Fruit fly (Drosophila melanogaster) whole organism, embryonic: Measurements from ENCODE around the gene Rad60.
A peak's percentile ranks its signal among the peaks of the same experiment; 100 is the strongest.

ENCODE experiments used
- BtbVII ChIP-seq: fragments of 200-800 bp; sonication (Bioruptor generic); optimal IDR thresholded peaks from 3 replicates; lab custom pipeline; 2017; ENCODE audit warnings: missing biosample characterization, mild to moderate bottlenecking, missing genetic modification characterization
- CG10654 ChIP-seq: fragments of 200-800 bp; sonication (Bioruptor generic); optimal IDR thresholded peaks from 2 replicates; lab custom pipeline; 2016; ENCODE audit warnings: missing biosample characterization, missing genetic modification characterization
- CG10959 ChIP-seq: fragments of 200-800 bp; sonication (Bioruptor generic); IDR thresholded peaks from 2 replicates; pipeline ENCODE4 v1.3.6; 2022; ENCODE audit warnings: missing biosample characterization, missing genetic modification characterization
- CG12236 ChIP-seq: fragments of 200-800 bp; sonication (Bioruptor generic); optimal IDR thresholded peaks from 2 replicates; lab custom pipeline; 2016; ENCODE audit warnings: missing biosample characterization, missing genetic modification characterization
- CG13775 ChIP-seq: fragments of 200-800 bp; sonication (Bioruptor generic); optimal IDR thresholded peaks from 3 replicates; lab custom pipeline; 2017; ENCODE audit warnings: missing biosample characterization, mild to moderate bottlenecking, missing genetic modification characterization
- CG1603 ChIP-seq: fragments of 200-800 bp; sonication (Bioruptor generic); optimal IDR thresholded peaks from 2 replicates; lab custom pipeline; 2019; ENCODE audit warnings: missing biosample characterization, mild to moderate bottlenecking, missing genetic modification characterization, moderate library complexity
- CG1647 ChIP-seq: fragments of 200-800 bp; sonication (Bioruptor generic); optimal IDR thresholded peaks from 3 replicates; lab custom pipeline; 2016; ENCODE audit warnings: missing biosample characterization, missing genetic modification characterization
- CG17829 ChIP-seq: fragments of 200-800 bp; optimal IDR thresholded peaks from 2 replicates; lab custom pipeline; 2019; ENCODE audit warnings: missing biosample characterization, mild to moderate bottlenecking, missing genetic modification characterization, moderate library complexity
- CG18764 ChIP-seq: fragments of 200-800 bp; sonication (Bioruptor generic); optimal IDR thresholded peaks from 3 replicates; lab custom pipeline; 2016; ENCODE audit warnings: missing biosample characterization, missing genetic modification characterization
- CG30403 ChIP-seq: fragments of 200-800 bp; sonication (Bioruptor generic); optimal IDR thresholded peaks from 3 replicates; lab custom pipeline; 2016; ENCODE audit warnings: missing biosample characterization, missing genetic modification characterization
- CG31388 ChIP-seq: fragments of 200-800 bp; sonication (Bioruptor generic); optimal IDR thresholded peaks from 2 replicates; lab custom pipeline; 2016; ENCODE audit warnings: missing biosample characterization, missing genetic modification characterization
- CG32532 ChIP-seq: fragments of 200-800 bp; sonication (Bioruptor generic); IDR thresholded peaks from 2 replicates; pipeline ENCODE4 v1.3.6; 2022; ENCODE audit warnings: missing biosample characterization, missing genetic modification characterization
- CG32772 ChIP-seq: fragments of 200-800 bp; sonication (Bioruptor generic); IDR thresholded peaks from 2 replicates; pipeline ENCODE4 v1.3.6; 2022; ENCODE audit warnings: missing biosample characterization, missing genetic modification characterization
- CG3407 ChIP-seq: fragments of 200-800 bp; sonication (Bioruptor generic); optimal IDR thresholded peaks from 2 replicates; lab custom pipeline; 2018; ENCODE audit warnings: missing biosample characterization, mild to moderate bottlenecking, missing genetic modification characterization
- CG6689 ChIP-seq: fragments of 200-800 bp; sonication (Bioruptor generic); IDR thresholded peaks from 2 replicates; pipeline ENCODE4 v1.3.6; 2022; ENCODE audit warnings: missing biosample characterization, missing genetic modification characterization
- CG9876 ChIP-seq: fragments of 200-800 bp; sonication (Bioruptor generic); optimal IDR thresholded peaks from 2 replicates; lab custom pipeline; 2016; ENCODE audit warnings: missing biosample characterization, missing genetic modification characterization
- CTCF ChIP-seq: fragments of 200-800 bp; sonication (Bioruptor generic); optimal IDR thresholded peaks from 2 replicates; lab custom pipeline; 2017; ENCODE audit warnings: missing biosample characterization, mild to moderate bottlenecking, missing genetic modification characterization, moderate library complexity
- Doc2 ChIP-seq: fragments of 200-800 bp; sonication (Bioruptor generic); IDR thresholded peaks from 2 replicates; pipeline ENCODE4 v1.3.6; 2022; ENCODE audit warnings: missing biosample characterization, missing genetic modification characterization
- Dp ChIP-seq: fragments of 200-800 bp; sonication (Bioruptor generic); optimal IDR thresholded peaks from 2 replicates; lab custom pipeline; 2018; ENCODE audit warnings: missing biosample characterization, mild to moderate bottlenecking, missing genetic modification characterization, moderate library complexity
- Elba2 ChIP-seq: fragments of 200-800 bp; sonication (Bioruptor generic); optimal IDR thresholded peaks from 3 replicates; lab custom pipeline; 2016; ENCODE audit warnings: missing biosample characterization, missing genetic modification characterization
- Fer1 ChIP-seq: fragments of 200-800 bp; sonication (Bioruptor generic); optimal IDR thresholded peaks from 2 replicates; lab custom pipeline; 2017; ENCODE audit warnings: missing biosample characterization, mild to moderate bottlenecking, missing genetic modification characterization
- Gug ChIP-seq: fragments of 200-800 bp; sonication (Bioruptor generic); IDR thresholded peaks from 4 replicates; pipeline ENCODE4 v1.3.6; 2022; ENCODE audit warnings: missing biosample characterization, missing genetic modification characterization
- HLHmδ ChIP-seq: fragments of 200-800 bp; sonication (Bioruptor generic); optimal IDR thresholded peaks from 2 replicates; lab custom pipeline; 2018; ENCODE audit warnings: missing biosample characterization, mild to moderate bottlenecking, missing genetic modification characterization, moderate library complexity
- Pdp1 ChIP-seq, 2 experiments: fragments of 200-800 bp; sonication (Bioruptor generic); optimal IDR thresholded peaks; 3 replicates each; lab custom pipeline; 2016; ENCODE audit warnings: missing biosample characterization in 2 of 2, missing genetic modification characterization in 2 of 2, mild to moderate bottlenecking in 1 of 2, moderate library complexity in 1 of 2
- Stat92E ChIP-seq, 3 experiments: fragments of >200 bp in 2 of 3; fragments of 200-800 bp in 1 of 3; sonication (Bioruptor generic) in 1 of 3; optimal IDR thresholded peaks; 2 replicates each; lab custom pipeline; 2017 to 2019; ENCODE audit warnings: missing biosample characterization in 3 of 3, missing genetic modification characterization in 3 of 3, mild to moderate bottlenecking in 1 of 3, moderate library complexity in 1 of 3
- Trl ChIP-seq, 3 experiments: fragments of >200 bp in 2 of 3; fragments of 200-800 bp in 1 of 3; sonication (Bioruptor generic) in 1 of 3; optimal IDR thresholded peaks; 2 replicates in 1 of 3; 3 replicates in 2 of 3; lab custom pipeline; 2016 to 2017; ENCODE audit warnings: missing biosample characterization in 1 of 3, missing genetic modification characterization in 1 of 3
- Usf ChIP-seq: fragments of 200-800 bp; sonication (Bioruptor generic); optimal IDR thresholded peaks from 2 replicates; lab custom pipeline; 2017; ENCODE audit warnings: missing genotype, missing biosample characterization, missing genetic modification characterization
- YL-1 ChIP-seq: fragments of 200-800 bp; sonication (Bioruptor generic); optimal IDR thresholded peaks from 3 replicates; lab custom pipeline; 2017; ENCODE audit warnings: missing biosample characterization, mild to moderate bottlenecking, missing genetic modification characterization
- cad ChIP-seq: fragments of >200 bp; optimal IDR thresholded peaks from 2 replicates; lab custom pipeline; 2017; ENCODE audit warnings: missing biosample characterization, missing genetic modification characterization
- ham ChIP-seq: fragments of 200-800 bp; sonication (Bioruptor generic); IDR thresholded peaks from 2 replicates; pipeline ENCODE4 v1.3.6; 2022; ENCODE audit warnings: missing biosample characterization, missing genetic modification characterization
- hth ChIP-seq: fragments of >200 bp; optimal IDR thresholded peaks from 2 replicates; lab custom pipeline; 2017; ENCODE audit warnings: inconsistent platforms
- inv ChIP-seq: fragments of 200-800 bp; sonication (Bioruptor generic); IDR thresholded peaks from 2 replicates; pipeline ENCODE4 v1.3.6; 2022; ENCODE audit warnings: missing biosample characterization, missing genetic modification characterization; ENCODE audit not compliant: partially characterized antibody
- jumu ChIP-seq: fragments of 200-800 bp; sonication (Bioruptor generic); optimal IDR thresholded peaks from 3 replicates; lab custom pipeline; 2016; ENCODE audit warnings: missing biosample characterization, missing genetic modification characterization
- kni ChIP-seq: fragments of 200-800 bp; sonication (Bioruptor generic); optimal IDR thresholded peaks from 3 replicates; lab custom pipeline; 2017; ENCODE audit warnings: mild to moderate bottlenecking, missing biosample characterization, missing genetic modification reagents, missing genetic modification characterization
- lilli ChIP-seq: fragments of 200-800 bp; sonication (Bioruptor generic); optimal IDR thresholded peaks from 3 replicates; lab custom pipeline; 2016; ENCODE audit warnings: missing biosample characterization, missing genetic modification characterization
- lov ChIP-seq, 2 experiments: fragments of 200-800 bp in 1 of 2; fragments of >200 bp in 1 of 2; sonication (Bioruptor generic) in 1 of 2; IDR thresholded peaks in 1 of 2; optimal IDR thresholded peaks in 1 of 2; 2 replicates in 1 of 2; 3 replicates in 1 of 2; pipeline versions ENCODE4 v1.3.6 to Lab custom; 2017 to 2022; ENCODE audit warnings: missing biosample characterization in 1 of 2, missing genetic modification characterization in 1 of 2
- nerfin-1 ChIP-seq: fragments of 200-800 bp; sonication (Bioruptor generic); optimal IDR thresholded peaks from 3 replicates; lab custom pipeline; 2019; ENCODE audit warnings: missing biosample characterization, mild to moderate bottlenecking, missing genetic modification characterization, moderate library complexity
- nmo ChIP-seq: fragments of 200-800 bp; sonication (Bioruptor generic); optimal IDR thresholded peaks from 2 replicates; lab custom pipeline; 2018; ENCODE audit warnings: missing biosample characterization, mild to moderate bottlenecking, missing genetic modification characterization, moderate library complexity
- nom ChIP-seq: fragments of 200-800 bp; sonication (Bioruptor generic); optimal IDR thresholded peaks from 2 replicates; lab custom pipeline; 2017; ENCODE audit warnings: missing biosample characterization, missing genetic modification characterization, mild to moderate bottlenecking, moderate library complexity, missing genetic modification reagents
- oc ChIP-seq: fragments of 200-800 bp; sonication (Bioruptor generic); optimal IDR thresholded peaks from 2 replicates; lab custom pipeline; 2018; ENCODE audit warnings: missing biosample characterization, mild to moderate bottlenecking, missing genetic modification characterization, moderate library complexity
- odd ChIP-seq: fragments of 200-800 bp; sonication (Bioruptor generic); optimal IDR thresholded peaks from 2 replicates; lab custom pipeline; 2017; ENCODE audit warnings: missing biosample characterization, mild to moderate bottlenecking, missing genetic modification characterization
- sc ChIP-seq, 3 experiments: fragments of >200 bp in 2 of 3; fragments of 200-800 bp in 1 of 3; sonication (Bioruptor generic) in 1 of 3; optimal IDR thresholded peaks; 2 replicates in 2 of 3; 3 replicates in 1 of 3; lab custom pipeline; 2017; ENCODE audit warnings: mild to moderate bottlenecking in 1 of 3, missing biosample characterization in 1 of 3, missing genetic modification characterization in 1 of 3, missing genetic modification reagents in 1 of 3
- schlank ChIP-seq: fragments of 200-800 bp; sonication (Bioruptor generic); optimal IDR thresholded peaks from 2 replicates; lab custom pipeline; 2018; ENCODE audit warnings: missing biosample characterization, mild to moderate bottlenecking, missing genetic modification characterization
- stwl ChIP-seq: fragments of 200-800 bp; sonication (Bioruptor generic); optimal IDR thresholded peaks from 3 replicates; lab custom pipeline; 2018; ENCODE audit warnings: missing biosample characterization, mild to moderate bottlenecking, missing genetic modification characterization, moderate library complexity
- sug ChIP-seq: fragments of 200-800 bp; optimal IDR thresholded peaks from 2 replicates; lab custom pipeline; 2019; ENCODE audit warnings: missing biosample characterization, mild to moderate bottlenecking, missing genetic modification characterization, moderate library complexity
- ttk ChIP-seq: fragments of 200-800 bp; sonication (Bioruptor generic); IDR thresholded peaks from 2 replicates; pipeline ENCODE4 v2.1.2; 2022; ENCODE audit warnings: missing biosample characterization, missing genetic modification characterization
- twi ChIP-seq: fragments of 200-800 bp; optimal IDR thresholded peaks from 2 replicates; lab custom pipeline; 2019; ENCODE audit warnings: missing biosample characterization, mild to moderate bottlenecking, missing genetic modification characterization, moderate library complexity
- tx ChIP-seq: fragments of 200-800 bp; sonication (Bioruptor generic); optimal IDR thresholded peaks from 2 replicates; lab custom pipeline; 2016; ENCODE audit warnings: missing biosample characterization, missing genetic modification characterization
- vfl ChIP-seq: fragments of 200-800 bp; sonication (Bioruptor generic); optimal IDR thresholded peaks from 2 replicates; lab custom pipeline; 2016; ENCODE audit warnings: missing biosample characterization, missing genetic modification characterization
- vvl ChIP-seq: fragments of 200-800 bp; sonication (Bioruptor generic); IDR thresholded peaks from 2 replicates; pipeline ENCODE4 v1.3.6; 2022; ENCODE audit warnings: missing biosample characterization, missing genetic modification characterization

Gene Rad60

dm6 chr3R:23295360-23295772 is 44.1 kb upstream of the Rad60 start (continued):
- TF ChIP-seq sug (tag; lab: Kevin White, UChicago) (peak; percentile 59), lov (optimal IDR thresholded peaks at IDR 0.05; lab: Kevin White, UChicago) (no peak), lov (GFP tag; IDR thresholded peaks at IDR 0.05; lab: Robert Waterston, UW) (0 out of 3 replicates have a peak, but pooled peaks have one; percentile 61), stwl (tag; lab: Kevin White, UChicago) (peak; percentile 6), CG1647 (GFP tag; lab: Kevin White, UChicago) (no peak), Dp (GFP tag; lab: Kevin White, UChicago) (no peak), Stat92E (GFP tag; optimal IDR thresholded peaks at IDR 0.05; lab: Kevin White, UChicago) (peak in 1 of 3 experiments; percentile 25), hth (lab: Kevin White, UChicago) (no peak), Gug (GFP tag; lab: Robert Waterston, UW) (no peak), twi (tag; lab: Kevin White, UChicago) (peak; percentile 23), CG10654 (GFP tag; lab: Kevin White, UChicago) (no peak), CG1603 (tag; lab: Kevin White, UChicago) (peak; percentile 24), CG31388 (no peak), CG18764 (no peak), kni (GFP tag; lab: Kevin White, UChicago) (peak; percentile 86), Trl (optimal IDR thresholded peaks at IDR 0.05; lab: Kevin White, UChicago) (peak; percentile 68 to 77), Trl (GFP tag; optimal IDR thresholded peaks at IDR 0.05; lab: Kevin White, UChicago) (peak; percentile 50), CG6689 (GFP tag; lab: Robert Waterston, UW) (peak; percentile 25; the same call in 1 of the 2 replicates), vvl (GFP tag; lab: Robert Waterston, UW) (peak; percentile 72; the same call in 1 of the 2 replicates), oc (tag; lab: Kevin White, UChicago) (peak; percentile 16), lilli (GFP tag; lab: Kevin White, UChicago) (peak; percentile 13), inv (no peak), vfl (no peak), sc (optimal IDR thresholded peaks at IDR 0.05; lab: Kevin White, UChicago) (no peak), sc (GFP tag; optimal IDR thresholded peaks at IDR 0.05; lab: Kevin White, UChicago) (no peak), tx (GFP tag; lab: Kevin White, UChicago) (no peak), CG17829 (tag; lab: Kevin White, UChicago) (peak; percentile 49), BtbVII (GFP tag; lab: Kevin White, UChicago) (no peak), CG9876 (GFP tag; lab: Kevin White, UChicago) (no peak), nmo (GFP tag; lab: Kevin White, UChicago) (peak; percentile 29), CG12236 (GFP tag; lab: Kevin White, UChicago) (no peak), CG10959 (GFP tag; lab: Robert Waterston, UW) (no peak), Doc2 (no peak), CG13775 (GFP tag; lab: Kevin White, UChicago) (no peak), HLHmδ (GFP tag; lab: Kevin White, UChicago) (peak; percentile 66), CG32772 (no peak), Elba2 (GFP tag; lab: Kevin White, UChicago) (no peak), YL-1 (GFP tag; lab: Kevin White, UChicago) (no peak), Usf (GFP tag; lab: Kevin White, UChicago) (no peak), CTCF (GFP tag; lab: Kevin White, UChicago) (no peak), schlank (no peak), CG32532 (GFP tag; lab: Robert Waterston, UW) (peak; percentile 42; the same call in 1 of the 2 replicates), nom (GFP tag; lab: Kevin White, UChicago) (peak; percentile 85), CG3407 (no peak), cad (GFP tag; lab: Kevin White, UChicago) (no peak), nerfin-1 (tag; lab: Kevin White, UChicago) (peak; percentile 95), jumu (GFP tag; lab: Kevin White, UChicago) (no peak), Pdp1 (GFP tag; optimal IDR thresholded peaks at IDR 0.05; lab: Kevin White, UChicago) (peak in 1 of 2 experiments; percentile 31), CG30403 (no peak), ham (GFP tag; lab: Robert Waterston, UW) (no peak), odd (no peak), Fer1 (peak; percentile 25), ttk (GFP tag; lab: Robert Waterston, UW) (no peak)
